Worm (Caenorhabditis elegans) whole organism, L4/young adult: ENCODE data around the gene M153.3.

Experiments used
- W03F9.2 ChIP-seq: fragments of 150-350 bp; optimal IDR thresholded peaks from 2 replicates; lab custom pipeline; 2014; ENCODE audit warnings: missing biosample characterization, missing genetic modification characterization
- dao-5 ChIP-seq: sonication (generic microtip); optimal IDR thresholded peaks from 2 replicates; lab custom pipeline; 2016; ENCODE audit warnings: missing genotype, missing genetic modification characterization, moderate library complexity, missing compliant biosample characterization

ce11 chrX:12106004-12106403, 36.7 kb upstream of the M153.3 start:
- TF ChIP-seq W03F9.2 (tag; lab: Kevin White, UChicago) (peak; percentile 8), dao-5 (peak; percentile 56)
